Worm (Caenorhabditis elegans): Measurements from ENCODE around the gene idhg-1.
A peak's percentile ranks its signal among the peaks of the same experiment; 100 is the strongest.

The idhg-1 gene

ce11 chrIII:4568455-4568854, at the start of gene idhg-1 (continued):
- TF ChIP-seq ztf-18 (tag; optimal IDR thresholded peaks at IDR 0.05) (peak; percentile 51), rpc-1 (optimal IDR thresholded peaks at IDR 0.05) (peak; percentile 55), rpc-1 (tag; optimal IDR thresholded peaks at IDR 0.05) (no peak), pbrm-1 (GFP tag; IDR thresholded peaks at IDR 0.05) (peak; percentile 65), lin-40 (tag; optimal IDR thresholded peaks at IDR 0.05) (peak; percentile 51), B0035.1 (tag; optimal IDR thresholded peaks at IDR 0.05) (peak; percentile 5), nhr-90 (tag; optimal IDR thresholded peaks at IDR 0.05) (no peak), lsl-1 (GFP tag; optimal IDR thresholded peaks at IDR 0.05) (peak; percentile 42), attf-5 (GFP tag; optimal IDR thresholded peaks at IDR 0.05) (peak; percentile 78), lin-54 (GFP tag; optimal IDR thresholded peaks at IDR 0.05) (peak; percentile 55), snpc-1.3 (tag; optimal IDR thresholded peaks at IDR 0.05; ENCODE audit: insufficient read depth) (peak; percentile 50), F33H1.4 (GFP tag; IDR thresholded peaks at IDR 0.05) (peak; percentile 59; the same call in 1 of the 2 replicates), D2030.7 (GFP tag; IDR thresholded peaks at IDR 0.05) (no peak), hmg-20 (GFP tag; IDR thresholded peaks at IDR 0.05) (0 out of 2 replicates have a peak, but pooled peaks have one; percentile 64)

- TF ChIP-seq ceh-100 (GFP tag; IDR thresholded peaks at IDR 0.05) (no peak), repo-1 (tag; optimal IDR thresholded peaks at IDR 0.05) (no peak), chd-7 (tag; optimal IDR thresholded peaks at IDR 0.05) (no peak), madf-6 (GFP tag; IDR thresholded peaks at IDR 0.05) (no peak)
Observed at ce11 chrIII:4519410-4519809, 49.2 kb upstream of the idhg-1 start.

- TF ChIP-seq hsf-1 (GFP tag; IDR thresholded peaks at IDR 0.05): no peak
- TF ChIP-seq efl-1 (GFP tag; optimal IDR thresholded peaks at IDR 0.05): peak; percentile 41
- TF ChIP-seq dpl-1 (GFP tag; optimal IDR thresholded peaks at IDR 0.05): peak; percentile 29
- TF ChIP-seq xnd-1 (tag; optimal IDR thresholded peaks at IDR 0.05): peak; percentile 5
- no peak for TF ChIP-seq akir-1 (GFP tag; optimal IDR thresholded peaks at IDR 0.05)
- peak; percentile 62; the same call in 1 of the 2 replicates for TF ChIP-seq madf-8 (GFP tag; conservative IDR thresholded peaks at IDR 0.05)
Observed at ce11 chrIII:4520057-4520456, 48.5 kb upstream of the idhg-1 start, which contains the start of gene cdh-4. cdh-4 (plus strand) TSS chrIII:4520357.

ce11 chrIII:4523411-4523810, 45.2 kb upstream of the idhg-1 start:
- TF ChIP-seq C06A6.2 (GFP tag; conservative IDR thresholded peaks at IDR 0.05) (no peak), lin-26 (GFP tag; IDR thresholded peaks at IDR 0.05) (no peak), unc-130 (GFP tag; optimal IDR thresholded peaks at IDR 0.05) (no peak), aptf-3 (GFP tag; IDR thresholded peaks at IDR 0.05) (no peak)

ce11 chrIII:4524071-4524470, 44.5 kb upstream of the idhg-1 start:
- TF ChIP-seq mes-4 (tag; optimal IDR thresholded peaks at IDR 0.05): no peak
- TF ChIP-seq rec-8 (tag; optimal IDR thresholded peaks at IDR 0.05): no peak
- no peak for TF ChIP-seq mxl-1 (tag; optimal IDR thresholded peaks at IDR 0.05)
- no peak for TF ChIP-seq F55B11.4 (tag; optimal IDR thresholded peaks at IDR 0.05; ENCODE audit: borderline replicate concordance, insufficient read depth)
- TF ChIP-seq ceh-79 (tag; optimal IDR thresholded peaks at IDR 0.05): no peak
- TF ChIP-seq ceh-27 (GFP tag; optimal IDR thresholded peaks at IDR 0.05): no peak

Data from whole organism, young adult.